Worm (Caenorhabditis elegans) whole organism, young adult: ENCODE data around the gene aptf-4.

Experiments used
- B0019.2 ChIP-seq: fragments of 200-800 bp; sonication (Bioruptor generic); conservative IDR thresholded peaks from 2 replicates; pipeline ENCODE4 v1.3.6; 2022; ENCODE audit warnings: missing genetic modification reagents, missing genetic modification characterization, missing compliant biosample characterization
- B0035.1 ChIP-seq: sonication (generic microtip); optimal IDR thresholded peaks from 2 replicates; lab custom pipeline; 2016; ENCODE audit warnings: missing genetic modification characterization, mild to moderate bottlenecking, missing compliant biosample characterization, missing genotype, missing genetic modification reagents
- B0336.3 ChIP-seq: fragments of 200-800 bp; sonication (Bioruptor generic); IDR thresholded peaks from 2 replicates; pipeline ENCODE4 v1.3.6; 2022; ENCODE audit warnings: missing genetic modification characterization, missing compliant biosample characterization
- C17E4.6 ChIP-seq: fragments of 200-800 bp; sonication (Bioruptor generic); IDR thresholded peaks from 2 replicates; pipeline ENCODE4 v1.3.6; 2022; ENCODE audit warnings: missing genetic modification reagents, missing genetic modification characterization, missing compliant biosample characterization
- F10E7.11 ChIP-seq: sonication (generic microtip); optimal IDR thresholded peaks from 2 replicates; lab custom pipeline; 2017; ENCODE audit warnings: mild to moderate bottlenecking, missing genetic modification characterization, moderate library complexity, missing compliant biosample characterization
- F22D6.2 ChIP-seq: sonication (generic microtip); optimal IDR thresholded peaks from 2 replicates; lab custom pipeline; 2016; ENCODE audit warnings: mild to moderate bottlenecking, missing genetic modification characterization, missing compliant biosample characterization
- F33H1.4 ChIP-seq: fragments of 200-800 bp; sonication (Bioruptor generic); IDR thresholded peaks from 2 replicates; pipeline ENCODE4 v1.3.6; 2022; ENCODE audit warnings: missing genetic modification reagents, missing genetic modification characterization, missing compliant biosample characterization
- F49E8.2 ChIP-seq: sonication (generic microtip); optimal IDR thresholded peaks from 3 replicates; lab custom pipeline; 2017; ENCODE audit warnings: missing genetic modification characterization, mild to moderate bottlenecking, missing compliant biosample characterization, antibody characterized with exemption, moderate library complexity; ENCODE audit not compliant: insufficient read depth
- F57A8.1 ChIP-seq: fragments of 200-800 bp; sonication (Bioruptor generic); optimal IDR thresholded peaks from 2 replicates; lab custom pipeline; 2018; ENCODE audit warnings: mild to moderate bottlenecking, missing genetic modification characterization, moderate library complexity, missing compliant biosample characterization
- Y95B8A.8 ChIP-seq: fragments of 200-800 bp; sonication (Bioruptor generic); IDR thresholded peaks from 2 replicates; pipeline ENCODE4 v1.3.6; 2022; ENCODE audit warnings: missing genetic modification reagents, missing genetic modification characterization, missing compliant biosample characterization
- athp-1 ChIP-seq: sonication (generic microtip); optimal IDR thresholded peaks from 2 replicates; lab custom pipeline; 2017; ENCODE audit warnings: mild to moderate bottlenecking, missing genetic modification characterization, missing compliant biosample characterization
- attf-6 ChIP-seq: fragments of 200-800 bp; sonication (Bioruptor generic); IDR thresholded peaks from 2 replicates; pipeline ENCODE4 v1.3.6; 2022; ENCODE audit warnings: missing genetic modification reagents, missing genetic modification characterization, missing compliant biosample characterization
- bed-1 ChIP-seq: fragments of 200-800 bp; sonication (Bioruptor generic); IDR thresholded peaks from 2 replicates; pipeline ENCODE4 v1.3.6; 2022; ENCODE audit warnings: missing genetic modification reagents, missing genetic modification characterization, missing compliant biosample characterization
- ceh-100 ChIP-seq: fragments of 200-800 bp; sonication (Bioruptor generic); IDR thresholded peaks from 2 replicates; pipeline ENCODE4 v1.3.6; 2022; ENCODE audit warnings: missing genetic modification reagents, missing genetic modification characterization, missing compliant biosample characterization
- ceh-79 ChIP-seq: sonication (generic microtip); optimal IDR thresholded peaks from 2 replicates; lab custom pipeline; 2017; ENCODE audit warnings: mild to moderate bottlenecking, missing genetic modification characterization, missing compliant biosample characterization
- dpl-1 ChIP-seq: fragments of 150-350 bp; optimal IDR thresholded peaks from 2 replicates; lab custom pipeline; 2014; ENCODE audit warnings: missing biosample characterization, missing genetic modification reagents, missing genetic modification characterization
- egl-44 ChIP-seq: fragments of 200-800 bp; sonication (Bioruptor generic); IDR thresholded peaks from 2 replicates; pipeline ENCODE4 v1.3.6; 2022; ENCODE audit warnings: missing genetic modification reagents, missing genetic modification characterization, missing compliant biosample characterization
- fkh-3 ChIP-seq: sonication (generic microtip); optimal IDR thresholded peaks from 2 replicates; lab custom pipeline; 2016; ENCODE audit warnings: mild to moderate bottlenecking, missing genetic modification characterization, missing compliant biosample characterization
- hmg-1.2 ChIP-seq: fragments of 200-800 bp; sonication (Bioruptor generic); IDR thresholded peaks from 2 replicates; pipeline ENCODE4 v1.3.6; 2022; ENCODE audit warnings: missing genetic modification reagents, missing genetic modification characterization, missing compliant biosample characterization
- hrde-1 ChIP-seq: sonication (generic microtip); optimal IDR thresholded peaks from 2 replicates; lab custom pipeline; 2016; ENCODE audit warnings: missing genetic modification characterization, mild to moderate bottlenecking, missing compliant biosample characterization, moderate library complexity, missing genotype, missing genetic modification reagents, borderline replicate concordance
- lag-1 ChIP-seq: fragments of 200-800 bp; sonication (Bioruptor generic); IDR thresholded peaks from 2 replicates; pipeline ENCODE4 v1.3.6; 2022; ENCODE audit warnings: missing genetic modification reagents, missing genetic modification characterization, missing compliant biosample characterization
- lin-26 ChIP-seq: fragments of 200-800 bp; sonication (Bioruptor generic); IDR thresholded peaks from 2 replicates; pipeline ENCODE4 v1.3.6; 2022; ENCODE audit warnings: missing genetic modification reagents, missing genetic modification characterization, missing compliant biosample characterization
- lin-35 ChIP-seq, 3 experiments: fragments of 150-350 bp in 2 of 3; sonication (generic microtip) in 1 of 3; optimal IDR thresholded peaks; 2 replicates each; lab custom pipeline; 2014 to 2018; ENCODE audit warnings: missing biosample characterization in 3 of 3, missing genetic modification characterization in 3 of 3, missing genetic modification reagents in 3 of 3
- lin-40 ChIP-seq: sonication (generic microtip); optimal IDR thresholded peaks from 2 replicates; lab custom pipeline; 2016; ENCODE audit warnings: missing genetic modification characterization, mild to moderate bottlenecking, missing compliant biosample characterization, missing genotype, missing genetic modification reagents
- lir-1 ChIP-seq: fragments of 200-800 bp; sonication (Bioruptor generic); conservative IDR thresholded peaks from 2 replicates; pipeline ENCODE4 v1.3.6; 2022; ENCODE audit warnings: missing genetic modification reagents, missing genetic modification characterization, missing compliant biosample characterization
- lsl-1 ChIP-seq: fragments of 200-800 bp; sonication (Bioruptor generic); optimal IDR thresholded peaks from 2 replicates; lab custom pipeline; 2018; ENCODE audit warnings: mild to moderate bottlenecking, missing genetic modification characterization, moderate library complexity, missing compliant biosample characterization
- madf-10 ChIP-seq: sonication (generic microtip); optimal IDR thresholded peaks from 2 replicates; lab custom pipeline; 2016; ENCODE audit warnings: mild to moderate bottlenecking, missing genetic modification characterization, missing compliant biosample characterization
- madf-3 ChIP-seq: fragments of 200-800 bp; sonication (Bioruptor generic); IDR thresholded peaks from 2 replicates; pipeline ENCODE4 v1.3.6; 2022; ENCODE audit warnings: missing genetic modification reagents, missing genetic modification characterization, missing compliant biosample characterization
- madf-8 ChIP-seq: fragments of 200-800 bp; sonication (Bioruptor generic); conservative IDR thresholded peaks from 2 replicates; pipeline ENCODE4 v1.3.6; 2022; ENCODE audit warnings: missing genetic modification reagents, missing genetic modification characterization, missing compliant biosample characterization
- mel-28 ChIP-seq: sonication (generic microtip); optimal IDR thresholded peaks from 2 replicates; lab custom pipeline; 2016; ENCODE audit warnings: borderline replicate concordance, mild to moderate bottlenecking, missing genetic modification characterization, missing compliant biosample characterization
- nfya-2 ChIP-seq: fragments of 200-800 bp; sonication (Bioruptor generic); IDR thresholded peaks from 2 replicates; pipeline ENCODE4 v1.3.6; 2022; ENCODE audit warnings: missing genetic modification reagents, missing genetic modification characterization, missing compliant biosample characterization
- nhr-179 ChIP-seq: sonication (generic microtip); optimal IDR thresholded peaks from 2 replicates; lab custom pipeline; 2016; ENCODE audit warnings: mild to moderate bottlenecking, missing genetic modification characterization, missing compliant biosample characterization
- nhr-27 ChIP-seq: fragments of 200-800 bp; sonication (Bioruptor generic); optimal IDR thresholded peaks from 2 replicates; lab custom pipeline; 2018; ENCODE audit warnings: mild to moderate bottlenecking, missing genetic modification characterization, moderate library complexity, missing compliant biosample characterization
- nhr-80 ChIP-seq: sonication (generic microtip); optimal IDR thresholded peaks from 2 replicates; lab custom pipeline; 2016; ENCODE audit warnings: missing genetic modification characterization, missing compliant biosample characterization
- pha-4 ChIP-seq: fragments of 150-350 bp; sonication (generic microtip); optimal IDR thresholded peaks from 2 replicates; lab custom pipeline; 2014; ENCODE audit warnings: missing biosample characterization, missing genetic modification reagents, missing genetic modification characterization
- rec-8 ChIP-seq, 2 experiments: sonication (generic microtip); optimal IDR thresholded peaks; 2 replicates each; lab custom pipeline; 2016; ENCODE audit warnings: mild to moderate bottlenecking in 2 of 2, missing genetic modification characterization in 2 of 2, missing genetic modification reagents in 2 of 2, missing genotype in 2 of 2, missing biosample characterization in 1 of 2, missing compliant biosample characterization in 1 of 2, moderate library complexity in 1 of 2
- sea-2 ChIP-seq: fragments of 200-800 bp; sonication (Bioruptor generic); IDR thresholded peaks from 2 replicates; pipeline ENCODE4 v1.3.6; 2022; ENCODE audit warnings: missing genetic modification characterization, missing compliant biosample characterization
- snpc-1.3 ChIP-seq: sonication (generic microtip); optimal IDR thresholded peaks from 2 replicates; lab custom pipeline; 2017; ENCODE audit warnings: missing genetic modification characterization, mild to moderate bottlenecking, missing compliant biosample characterization, antibody characterized with exemption, moderate library complexity, missing genotype, missing genetic modification reagents; ENCODE audit not compliant: insufficient read depth
- somi-1 ChIP-seq: fragments of 200-800 bp; sonication (Bioruptor generic); optimal IDR thresholded peaks from 2 replicates; lab custom pipeline; 2018; ENCODE audit warnings: mild to moderate bottlenecking, missing genetic modification characterization, missing compliant biosample characterization
- sptf-2 ChIP-seq: fragments of 200-800 bp; sonication (Bioruptor generic); optimal IDR thresholded peaks from 2 replicates; lab custom pipeline; 2018; ENCODE audit warnings: mild to moderate bottlenecking, missing genetic modification characterization, missing compliant biosample characterization
- tbp1 ChIP-seq: fragments of 200-800 bp; sonication (Bioruptor generic); optimal IDR thresholded peaks from 2 replicates; lab custom pipeline; 2018; ENCODE audit warnings: mild to moderate bottlenecking, missing genetic modification characterization, missing compliant biosample characterization
- unc-62 ChIP-seq: fragments of 150-350 bp; optimal IDR thresholded peaks from 2 replicates; lab custom pipeline; 2014; ENCODE audit warnings: missing biosample characterization, missing genetic modification reagents, missing genetic modification characterization
- xnd-1 ChIP-seq: sonication (generic microtip); optimal IDR thresholded peaks from 2 replicates; lab custom pipeline; 2016; ENCODE audit warnings: missing genotype, missing genetic modification reagents, missing genetic modification characterization, missing compliant biosample characterization
- ztf-18 ChIP-seq: sonication (generic microtip); optimal IDR thresholded peaks from 2 replicates; lab custom pipeline; 2016; ENCODE audit warnings: missing genotype, mild to moderate bottlenecking, missing genetic modification characterization, missing compliant biosample characterization

The aptf-4 gene

ce11 chrII:8588442-8588841, 2.3 kb upstream of the aptf-4 start:
- no peak for TF ChIP-seq F57A8.1
- no peak for TF ChIP-seq sptf-2 (GFP tag; lab: Kevin White, UChicago)
- TF ChIP-seq egl-44, result no peak
- TF ChIP-seq B0019.2, result no peak
- TF ChIP-seq ceh-100, result no peak
- no peak for TF ChIP-seq B0336.3 (GFP tag; lab: Robert Waterston, UW)
- no peak for TF ChIP-seq F49E8.2 (tag; lab: Kevin White, UChicago)
- no peak for TF ChIP-seq nhr-80 (tag; lab: Kevin White, UChicago)
- TF ChIP-seq nhr-27, result no peak
- no peak for TF ChIP-seq F22D6.2 (tag; lab: Kevin White, UChicago)
- no peak for TF ChIP-seq somi-1 (GFP tag; lab: Kevin White, UChicago)
- TF ChIP-seq lag-1 (GFP tag; lab: Robert Waterston, UW), result no peak
- TF ChIP-seq unc-62 (GFP tag; lab: Kevin White, UChicago), result no peak
- no peak for TF ChIP-seq rec-8 (tag; optimal IDR thresholded peaks at IDR 0.05; lab: Kevin White, UChicago)
- TF ChIP-seq fkh-3, result no peak
- no peak for TF ChIP-seq dpl-1 (GFP tag; lab: Kevin White, UChicago)
- no peak for TF ChIP-seq hrde-1 (tag; lab: Kevin White, UChicago)
- no peak for TF ChIP-seq hmg-1.2

ce11 chrII:8589227-8589626, 1.6 kb upstream of the aptf-4 start:
- TF ChIP-seq lin-40 (tag; lab: Kevin White, UChicago), result no peak
- TF ChIP-seq madf-10, result no peak
- no peak for TF ChIP-seq lir-1
- TF ChIP-seq snpc-1.3 (tag; lab: Kevin White, UChicago), result no peak

- TF ChIP-seq lsl-1 (GFP tag; lab: Kevin White, UChicago) (peak; percentile 71), bed-1 (GFP tag; lab: Robert Waterston, UW) (no peak), F33H1.4 (GFP tag; lab: Robert Waterston, UW) (peak; percentile 69), F57A8.1 (no peak), lin-40 (tag; lab: Kevin White, UChicago) (no peak), ztf-18 (tag; lab: Kevin White, UChicago) (no peak)
These were observed 3.2 kb downstream of the aptf-4 start, which contains the start of gene aptf-3 for ce11 chrII:8593840-8594625. aptf-3 (plus strand) TSS chrII:8594190.

ce11 chrII:8599214-8599613, 8.4 kb downstream of the aptf-4 start, which contains the start of gene F28C6.5:
F28C6.5 (plus strand) TSS chrII:8599514.
- TF ChIP-seq lin-35 (GFP tag; optimal IDR thresholded peaks at IDR 0.05; lab: Kevin White, UChicago), result no peak
- TF ChIP-seq B0035.1 (tag; lab: Kevin White, UChicago), result no peak
- TF ChIP-seq madf-3 (GFP tag; lab: Robert Waterston, UW), result no peak
- TF ChIP-seq pha-4 (tag; lab: Kevin White, UChicago), result no peak
- TF ChIP-seq F49E8.2 (tag; lab: Kevin White, UChicago), result no peak
- no peak for TF ChIP-seq lin-40 (tag; lab: Kevin White, UChicago)
- no peak for TF ChIP-seq attf-6
- TF ChIP-seq C17E4.6, result no peak
- TF ChIP-seq nfya-2 (GFP tag; lab: Robert Waterston, UW), result no peak
- TF ChIP-seq lin-26 (GFP tag; lab: Robert Waterston, UW), result no peak
- TF ChIP-seq xnd-1 (tag; lab: Kevin White, UChicago), result no peak
- TF ChIP-seq tbp1, result no peak
- no peak for TF ChIP-seq mel-28
- TF ChIP-seq Y95B8A.8 (GFP tag; lab: Robert Waterston, UW), result no peak
- TF ChIP-seq madf-8 (GFP tag; lab: Robert Waterston, UW), result no peak
- no peak for TF ChIP-seq ceh-79 (tag; lab: Kevin White, UChicago)
- TF ChIP-seq F10E7.11 (tag; lab: Kevin White, UChicago), result no peak
- no peak for TF ChIP-seq athp-1 (tag; lab: Kevin White, UChicago)
- no peak for TF ChIP-seq nhr-179 (tag; lab: Kevin White, UChicago)
- no peak for TF ChIP-seq sea-2 (GFP tag; lab: Robert Waterston, UW)
